Fruit fly (Drosophila melanogaster) whole organism, prepupa: ENCODE measurements around the gene CG3592.

ENCODE experiments used
- Blimp-1 ChIP-seq: fragments of 200-800 bp; sonication (Bioruptor generic); optimal IDR thresholded peaks from 3 replicates; lab custom pipeline; 2017; ENCODE audit warnings: missing biosample characterization, missing genetic modification characterization, mild to moderate bottlenecking, moderate library complexity, missing genetic modification reagents
- CG11902 ChIP-seq: fragments of 200-800 bp; sonication (Bioruptor generic); optimal IDR thresholded peaks from 3 replicates; lab custom pipeline; 2016; ENCODE audit warnings: missing biosample characterization, missing genetic modification characterization
- Hr39 ChIP-seq: fragments of 200-800 bp; sonication (Bioruptor generic); optimal IDR thresholded peaks from 2 replicates; lab custom pipeline; 2016; ENCODE audit warnings: missing biosample characterization, missing genetic modification characterization
- OdsH ChIP-seq: fragments of 200-800 bp; sonication (Bioruptor generic); optimal IDR thresholded peaks from 3 replicates; lab custom pipeline; 2016; ENCODE audit warnings: missing biosample characterization, missing genetic modification characterization
- cyc ChIP-seq: fragments of 200-800 bp; sonication (Bioruptor generic); optimal IDR thresholded peaks from 3 replicates; lab custom pipeline; 2016; ENCODE audit warnings: missing biosample characterization, missing genetic modification characterization
- fd85E ChIP-seq: fragments of 200-800 bp; sonication (Bioruptor generic); optimal IDR thresholded peaks from 3 replicates; lab custom pipeline; 2016; ENCODE audit warnings: missing biosample characterization, missing genetic modification characterization
- lz ChIP-seq: fragments of 200-800 bp; sonication (Bioruptor generic); optimal IDR thresholded peaks from 3 replicates; lab custom pipeline; 2016; ENCODE audit warnings: missing biosample characterization, missing genetic modification characterization
- pdm3 ChIP-seq: fragments of 200-800 bp; sonication (Bioruptor generic); optimal IDR thresholded peaks from 3 replicates; lab custom pipeline; 2016; ENCODE audit warnings: missing biosample characterization, missing genetic modification characterization

DNA sequence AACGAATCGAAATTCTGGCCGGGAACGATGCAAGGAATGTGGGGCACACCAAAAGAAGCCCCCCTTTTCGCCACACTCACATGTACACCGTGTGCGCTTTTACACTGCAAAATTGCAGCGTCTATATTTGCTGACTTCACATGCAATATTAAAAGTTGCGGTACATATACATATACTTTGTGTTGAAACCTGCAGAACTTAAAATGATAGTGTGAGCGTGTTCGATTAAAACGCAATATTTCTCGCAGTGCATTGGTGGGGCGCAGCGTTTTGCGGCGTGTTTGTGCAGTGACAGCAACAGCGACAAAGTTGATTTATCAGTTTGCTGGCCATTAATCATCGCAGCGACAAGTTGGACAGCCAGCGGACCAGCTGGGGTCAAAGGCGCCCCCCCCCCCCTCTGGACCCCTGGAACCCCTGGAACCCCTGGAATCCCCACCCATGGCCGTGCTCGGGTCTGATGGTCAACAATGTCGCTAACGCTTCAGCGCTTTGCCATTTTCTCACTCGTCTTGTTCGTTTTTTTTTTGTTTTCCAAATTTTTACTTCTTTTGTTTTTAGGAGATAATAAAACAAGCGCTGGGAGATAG lies 27.7 kb upstream of the CG3592 start:
- TF ChIP-seq CG11902 (GFP tag; lab: Kevin White, UChicago) (no peak), pdm3 (peak; percentile 36), cyc (GFP tag; lab: Kevin White, UChicago) (peak; percentile 45), fd85E (GFP tag; lab: Kevin White, UChicago) (no peak), Blimp-1 (GFP tag; lab: Kevin White, UChicago) (no peak), lz (GFP tag; lab: Kevin White, UChicago) (peak; percentile 33), Hr39 (GFP tag; lab: Kevin White, UChicago) (peak; percentile 55), OdsH (GFP tag; lab: Kevin White, UChicago) (peak; percentile 24)
